Worm (Caenorhabditis elegans) whole organism, young adult: Measurements from ENCODE around the gene Y5F2A.4.
A peak's percentile ranks its signal among the peaks of the same experiment; 100 is the strongest.

Source experiments
- B0336.3 ChIP-seq: fragments of 200-800 bp; sonication (Bioruptor generic); IDR thresholded peaks from 2 replicates; pipeline ENCODE4 v1.3.6; 2022; ENCODE audit warnings: missing genetic modification characterization, missing compliant biosample characterization
- C17E4.6 ChIP-seq: fragments of 200-800 bp; sonication (Bioruptor generic); IDR thresholded peaks from 2 replicates; pipeline ENCODE4 v1.3.6; 2022; ENCODE audit warnings: missing genetic modification reagents, missing genetic modification characterization, missing compliant biosample characterization
- D2030.7 ChIP-seq: fragments of 200-800 bp; sonication (Bioruptor generic); IDR thresholded peaks from 2 replicates; pipeline ENCODE4 v1.3.6; 2022; ENCODE audit warnings: missing genetic modification reagents, missing genetic modification characterization, missing compliant biosample characterization
- F10E7.11 ChIP-seq: sonication (generic microtip); optimal IDR thresholded peaks from 2 replicates; lab custom pipeline; 2017; ENCODE audit warnings: mild to moderate bottlenecking, missing genetic modification characterization, moderate library complexity, missing compliant biosample characterization
- F22D6.2 ChIP-seq: sonication (generic microtip); optimal IDR thresholded peaks from 2 replicates; lab custom pipeline; 2016; ENCODE audit warnings: mild to moderate bottlenecking, missing genetic modification characterization, missing compliant biosample characterization
- F33H1.4 ChIP-seq: fragments of 200-800 bp; sonication (Bioruptor generic); IDR thresholded peaks from 2 replicates; pipeline ENCODE4 v1.3.6; 2022; ENCODE audit warnings: missing genetic modification reagents, missing genetic modification characterization, missing compliant biosample characterization
- F49E8.2 ChIP-seq: sonication (generic microtip); optimal IDR thresholded peaks from 3 replicates; lab custom pipeline; 2017; ENCODE audit warnings: missing genetic modification characterization, mild to moderate bottlenecking, missing compliant biosample characterization, antibody characterized with exemption, moderate library complexity; ENCODE audit not compliant: insufficient read depth
- ZK185.1 ChIP-seq: sonication (generic microtip); optimal IDR thresholded peaks from 2 replicates; lab custom pipeline; 2016; ENCODE audit warnings: mild to moderate bottlenecking, missing genetic modification characterization, missing compliant biosample characterization; ENCODE audit not compliant: poor library complexity, severe bottlenecking
- aptf-2 ChIP-seq: fragments of 200-800 bp; sonication (Bioruptor generic); conservative IDR thresholded peaks from 2 replicates; pipeline ENCODE4 v1.3.6; 2022; ENCODE audit warnings: missing genetic modification reagents, missing genetic modification characterization, missing compliant biosample characterization
- attf-3 ChIP-seq: fragments of 200-800 bp; sonication (Bioruptor generic); conservative IDR thresholded peaks from 2 replicates; pipeline ENCODE4 v1.3.6; 2022; ENCODE audit warnings: missing genetic modification reagents, missing genetic modification characterization, missing compliant biosample characterization
- bed-1 ChIP-seq: fragments of 200-800 bp; sonication (Bioruptor generic); IDR thresholded peaks from 2 replicates; pipeline ENCODE4 v1.3.6; 2022; ENCODE audit warnings: missing genetic modification reagents, missing genetic modification characterization, missing compliant biosample characterization
- ccch-3 ChIP-seq: fragments of 200-800 bp; sonication (Bioruptor generic); optimal IDR thresholded peaks from 2 replicates; lab custom pipeline; 2018; ENCODE audit warnings: mild to moderate bottlenecking, missing genetic modification characterization, missing compliant biosample characterization
- cebp-1 ChIP-seq, 2 experiments: fragments of 200-800 bp in 1 of 2; sonication (Bioruptor generic) in 1 of 2; sonication (generic microtip) in 1 of 2; IDR thresholded peaks in 1 of 2; optimal IDR thresholded peaks in 1 of 2; 2 replicates each; pipeline versions ENCODE4 v1.3.6 to Lab custom; 2017 to 2022; ENCODE audit warnings: missing compliant biosample characterization in 2 of 2, missing genetic modification characterization in 2 of 2, mild to moderate bottlenecking in 1 of 2, missing genetic modification reagents in 1 of 2, moderate library complexity in 1 of 2
- cebp-2 ChIP-seq: fragments of 200-800 bp; sonication (Bioruptor generic); IDR thresholded peaks from 2 replicates; pipeline ENCODE4 v1.3.6; 2022; ENCODE audit warnings: missing genetic modification characterization, missing compliant biosample characterization
- ceh-27 ChIP-seq: fragments of 200-800 bp; sonication (Bioruptor generic); optimal IDR thresholded peaks from 2 replicates; lab custom pipeline; 2018; ENCODE audit warnings: mild to moderate bottlenecking, missing genetic modification characterization, moderate library complexity, missing compliant biosample characterization
- ceh-40 ChIP-seq: fragments of 200-800 bp; sonication (Bioruptor generic); IDR thresholded peaks from 2 replicates; pipeline ENCODE4 v1.3.6; 2022; ENCODE audit warnings: missing genetic modification characterization, missing compliant biosample characterization
- chd-7 ChIP-seq: sonication (generic microtip); optimal IDR thresholded peaks from 2 replicates; lab custom pipeline; 2016; ENCODE audit warnings: mild to moderate bottlenecking, missing genetic modification characterization, moderate library complexity, missing compliant biosample characterization
- die-1 ChIP-seq: sonication (generic microtip); optimal IDR thresholded peaks from 2 replicates; lab custom pipeline; 2016; ENCODE audit warnings: missing genotype, mild to moderate bottlenecking, missing genetic modification characterization, missing compliant biosample characterization
- efl-1 ChIP-seq: fragments of 150-350 bp; optimal IDR thresholded peaks from 2 replicates; lab custom pipeline; 2014; ENCODE audit warnings: missing biosample characterization, missing genetic modification reagents, missing genetic modification characterization
- egl-18 ChIP-seq: fragments of 200-800 bp; sonication (Bioruptor generic); IDR thresholded peaks from 2 replicates; pipeline ENCODE4 v1.3.6; 2022; ENCODE audit warnings: missing genetic modification reagents, missing genetic modification characterization, missing compliant biosample characterization
- egl-44 ChIP-seq: fragments of 200-800 bp; sonication (Bioruptor generic); IDR thresholded peaks from 2 replicates; pipeline ENCODE4 v1.3.6; 2022; ENCODE audit warnings: missing genetic modification reagents, missing genetic modification characterization, missing compliant biosample characterization
- ets-4 ChIP-seq: fragments of 200-800 bp; sonication (Bioruptor generic); optimal IDR thresholded peaks from 2 replicates; lab custom pipeline; 2018; ENCODE audit warnings: mild to moderate bottlenecking, missing genetic modification characterization, missing compliant biosample characterization
- fkh-3 ChIP-seq: sonication (generic microtip); optimal IDR thresholded peaks from 2 replicates; lab custom pipeline; 2016; ENCODE audit warnings: mild to moderate bottlenecking, missing genetic modification characterization, missing compliant biosample characterization
- gei-17 ChIP-seq: fragments of 200-800 bp; sonication (Bioruptor generic); optimal IDR thresholded peaks from 2 replicates; lab custom pipeline; 2018; ENCODE audit warnings: mild to moderate bottlenecking, missing genetic modification characterization, missing compliant biosample characterization
- hlh-26 ChIP-seq: fragments of 200-800 bp; sonication (Bioruptor generic); conservative IDR thresholded peaks from 2 replicates; pipeline ENCODE4 v1.3.6; 2022; ENCODE audit warnings: missing genetic modification reagents, missing genetic modification characterization, missing compliant biosample characterization
- hmg-1.2 ChIP-seq: fragments of 200-800 bp; sonication (Bioruptor generic); IDR thresholded peaks from 2 replicates; pipeline ENCODE4 v1.3.6; 2022; ENCODE audit warnings: missing genetic modification reagents, missing genetic modification characterization, missing compliant biosample characterization
- hmg-20 ChIP-seq: fragments of 200-800 bp; sonication (Bioruptor generic); IDR thresholded peaks from 2 replicates; pipeline ENCODE4 v1.3.6; 2022; ENCODE audit warnings: missing genetic modification reagents, missing genetic modification characterization, missing compliant biosample characterization
- lin-40 ChIP-seq: sonication (generic microtip); optimal IDR thresholded peaks from 2 replicates; lab custom pipeline; 2016; ENCODE audit warnings: missing genetic modification characterization, mild to moderate bottlenecking, missing compliant biosample characterization, missing genotype, missing genetic modification reagents
- lin-54 ChIP-seq: fragments of 200-800 bp; sonication (Bioruptor generic); optimal IDR thresholded peaks from 2 replicates; lab custom pipeline; 2018; ENCODE audit warnings: mild to moderate bottlenecking, missing genetic modification characterization, missing compliant biosample characterization
- lir-1 ChIP-seq: fragments of 200-800 bp; sonication (Bioruptor generic); conservative IDR thresholded peaks from 2 replicates; pipeline ENCODE4 v1.3.6; 2022; ENCODE audit warnings: missing genetic modification reagents, missing genetic modification characterization, missing compliant biosample characterization
- madf-10 ChIP-seq: sonication (generic microtip); optimal IDR thresholded peaks from 2 replicates; lab custom pipeline; 2016; ENCODE audit warnings: mild to moderate bottlenecking, missing genetic modification characterization, missing compliant biosample characterization
- madf-3 ChIP-seq: fragments of 200-800 bp; sonication (Bioruptor generic); IDR thresholded peaks from 2 replicates; pipeline ENCODE4 v1.3.6; 2022; ENCODE audit warnings: missing genetic modification reagents, missing genetic modification characterization, missing compliant biosample characterization
- madf-8 ChIP-seq: fragments of 200-800 bp; sonication (Bioruptor generic); conservative IDR thresholded peaks from 2 replicates; pipeline ENCODE4 v1.3.6; 2022; ENCODE audit warnings: missing genetic modification reagents, missing genetic modification characterization, missing compliant biosample characterization
- mcd-1 ChIP-seq: fragments of 200-800 bp; sonication (Bioruptor generic); IDR thresholded peaks from 2 replicates; pipeline ENCODE4 v1.3.6; 2022; ENCODE audit warnings: missing genetic modification reagents, missing genetic modification characterization, missing compliant biosample characterization
- mes-4 ChIP-seq: sonication (generic microtip); optimal IDR thresholded peaks from 2 replicates; lab custom pipeline; 2016; ENCODE audit warnings: missing genotype, missing genetic modification characterization, missing compliant biosample characterization
- mxl-1 ChIP-seq: sonication (generic microtip); optimal IDR thresholded peaks from 2 replicates; lab custom pipeline; 2016; ENCODE audit warnings: missing genetic modification characterization, missing compliant biosample characterization
- nfya-1 ChIP-seq: sonication (generic microtip); optimal IDR thresholded peaks from 2 replicates; lab custom pipeline; 2017; ENCODE audit warnings: antibody characterized with exemption, missing compliant biosample characterization, missing genetic modification characterization, borderline replicate concordance; ENCODE audit not compliant: insufficient read depth
- nfya-2 ChIP-seq: fragments of 200-800 bp; sonication (Bioruptor generic); IDR thresholded peaks from 2 replicates; pipeline ENCODE4 v1.3.6; 2022; ENCODE audit warnings: missing genetic modification reagents, missing genetic modification characterization, missing compliant biosample characterization
- nhr-90 ChIP-seq: sonication (generic microtip); optimal IDR thresholded peaks from 2 replicates; lab custom pipeline; 2016; ENCODE audit warnings: missing genotype, mild to moderate bottlenecking, missing genetic modification characterization, missing compliant biosample characterization
- pbrm-1 ChIP-seq: fragments of 200-800 bp; sonication (Bioruptor generic); IDR thresholded peaks from 2 replicates; pipeline ENCODE4 v1.3.6; 2022; ENCODE audit warnings: missing genetic modification reagents, missing genetic modification characterization, missing compliant biosample characterization
- rcor-1 ChIP-seq: fragments of 200-800 bp; sonication (Bioruptor generic); IDR thresholded peaks from 2 replicates; pipeline ENCODE4 v1.3.6; 2022; ENCODE audit warnings: missing genetic modification reagents, missing genetic modification characterization, missing compliant biosample characterization
- tbx-9 ChIP-seq: sonication (generic microtip); optimal IDR thresholded peaks from 2 replicates; lab custom pipeline; 2016; ENCODE audit warnings: borderline replicate concordance, missing genetic modification characterization, inconsistent platforms, missing compliant biosample characterization
- tlf-1 ChIP-seq: fragments of 200-800 bp; sonication (Bioruptor generic); optimal IDR thresholded peaks from 2 replicates; lab custom pipeline; 2018; ENCODE audit warnings: mild to moderate bottlenecking, missing genetic modification characterization, missing compliant biosample characterization
- ztf-18 ChIP-seq: sonication (generic microtip); optimal IDR thresholded peaks from 2 replicates; lab custom pipeline; 2016; ENCODE audit warnings: missing genotype, mild to moderate bottlenecking, missing genetic modification characterization, missing compliant biosample characterization
- ztf-25 ChIP-seq: fragments of 200-800 bp; sonication (Bioruptor generic); IDR thresholded peaks from 2 replicates; pipeline ENCODE4 v1.3.6; 2022; ENCODE audit warnings: missing genetic modification reagents, missing genetic modification characterization, missing compliant biosample characterization
- ztf-3 ChIP-seq: fragments of 200-800 bp; sonication (Bioruptor generic); optimal IDR thresholded peaks from 2 replicates; lab custom pipeline; 2018; ENCODE audit warnings: mild to moderate bottlenecking, missing genetic modification characterization, missing compliant biosample characterization
- ztf-6 ChIP-seq: fragments of 200-800 bp; sonication (Bioruptor generic); IDR thresholded peaks from 2 replicates; pipeline ENCODE4 v1.3.6; 2022; ENCODE audit warnings: missing genetic modification reagents, missing genetic modification characterization, missing compliant biosample characterization

The Y5F2A.4 gene

ce11 chrIV:11027560-11027959, 50.8 kb downstream of the Y5F2A.4 start (continued):
- TF ChIP-seq cebp-1 (GFP tag; IDR thresholded peaks at IDR 0.05; lab: Robert Waterston, UW) = no peak
- peak; percentile 47 for TF ChIP-seq cebp-1 (tag; optimal IDR thresholded peaks at IDR 0.05; lab: Kevin White, UChicago)
- no peak for TF ChIP-seq nhr-90 (tag; lab: Kevin White, UChicago)
- no peak for TF ChIP-seq madf-8 (GFP tag; lab: Robert Waterston, UW)
- no peak for TF ChIP-seq nfya-1 (tag; lab: Kevin White, UChicago)
- TF ChIP-seq egl-18 = no peak
- TF ChIP-seq nfya-2 (GFP tag; lab: Robert Waterston, UW) = no peak
- no peak for TF ChIP-seq F33H1.4 (GFP tag; lab: Robert Waterston, UW)
- TF ChIP-seq attf-3 = no peak
- TF ChIP-seq ztf-3 (GFP tag; lab: Kevin White, UChicago) = no peak
- 0 out of 2 replicates have a peak, but pooled peaks have one; percentile 30 for TF ChIP-seq B0336.3 (GFP tag; lab: Robert Waterston, UW)
- no peak for TF ChIP-seq ceh-40 (GFP tag; lab: Robert Waterston, UW)
- peak; percentile 31 for TF ChIP-seq lin-54 (GFP tag; lab: Kevin White, UChicago)
- no peak for TF ChIP-seq cebp-2
- TF ChIP-seq tbx-9 (tag; lab: Kevin White, UChicago) = no peak
- TF ChIP-seq F22D6.2 (tag; lab: Kevin White, UChicago) = no peak
- no peak for TF ChIP-seq rcor-1 (GFP tag; lab: Robert Waterston, UW)
- TF ChIP-seq ztf-25 (GFP tag; lab: Robert Waterston, UW) = no peak
- TF ChIP-seq hmg-20 (GFP tag; lab: Robert Waterston, UW) = no peak
- peak; percentile 65 for TF ChIP-seq lin-40 (tag; lab: Kevin White, UChicago)
- TF ChIP-seq madf-10 (tag; lab: Kevin White, UChicago) = peak; percentile 67
- TF ChIP-seq D2030.7 (GFP tag; lab: Robert Waterston, UW) = no peak
- no peak for TF ChIP-seq madf-3 (GFP tag; lab: Robert Waterston, UW)
- no peak for TF ChIP-seq egl-44 (GFP tag; lab: Robert Waterston, UW)
- no peak for TF ChIP-seq ets-4 (GFP tag; lab: Kevin White, UChicago)
- no peak for TF ChIP-seq efl-1 (GFP tag; lab: Kevin White, UChicago)
- peak; percentile 29 for TF ChIP-seq ztf-18 (tag; lab: Kevin White, UChicago)
- TF ChIP-seq fkh-3 (tag; lab: Kevin White, UChicago) = no peak
- no peak for TF ChIP-seq C17E4.6
- peak; percentile 31 for TF ChIP-seq ZK185.1 (tag; lab: Kevin White, UChicago)
- TF ChIP-seq, all 124 proteins: peak for 31

DNA sequence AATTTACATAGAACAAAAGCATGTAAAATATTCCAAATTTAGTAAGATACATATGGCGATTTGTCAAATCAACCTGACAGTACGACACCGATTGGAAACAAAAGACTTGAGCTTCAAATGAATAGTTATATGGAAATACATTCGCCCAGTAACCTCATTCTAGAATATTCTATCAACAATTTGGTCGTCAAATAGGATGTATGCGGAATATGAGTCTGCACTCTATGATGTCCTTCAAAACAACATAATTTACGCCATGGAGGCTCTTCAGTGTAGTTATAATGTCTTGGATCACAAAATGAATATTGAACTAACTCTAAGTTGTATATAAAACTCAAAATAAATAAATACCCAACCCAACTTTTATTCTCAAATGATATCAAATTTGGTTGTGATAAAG, 51.7 kb downstream of the Y5F2A.4 start:
- no peak for TF ChIP-seq chd-7
- no peak for TF ChIP-seq cebp-2
- TF ChIP-seq egl-44 (GFP tag; lab: Robert Waterston, UW) = no peak
- no peak for TF ChIP-seq hlh-26
- no peak for TF ChIP-seq bed-1 (GFP tag; lab: Robert Waterston, UW)
- no peak for TF ChIP-seq nhr-90 (tag; lab: Kevin White, UChicago)
- no peak for TF ChIP-seq ztf-6
- TF ChIP-seq ceh-40 (GFP tag; lab: Robert Waterston, UW) = no peak
- no peak for TF ChIP-seq mxl-1 (tag; lab: Kevin White, UChicago)
- TF ChIP-seq F49E8.2 = no peak
- no peak for TF ChIP-seq die-1
- TF ChIP-seq tlf-1 (GFP tag; lab: Kevin White, UChicago) = no peak
- no peak for TF ChIP-seq rcor-1 (GFP tag; lab: Robert Waterston, UW)
- TF ChIP-seq ets-4 (GFP tag; lab: Kevin White, UChicago) = peak; percentile 29
- no peak for TF ChIP-seq hmg-20 (GFP tag; lab: Robert Waterston, UW)
- no peak for TF ChIP-seq ztf-18 (tag; lab: Kevin White, UChicago)
- TF ChIP-seq hmg-1.2 (GFP tag; lab: Robert Waterston, UW) = 0 out of 2 replicates have a peak, but pooled peaks have one; percentile 5
- TF ChIP-seq gei-17 (GFP tag; lab: Kevin White, UChicago) = no peak
- TF ChIP-seq aptf-2 (GFP tag; lab: Robert Waterston, UW) = no peak
- no peak for TF ChIP-seq ccch-3 (GFP tag; lab: Kevin White, UChicago)
- peak; percentile 17 for TF ChIP-seq ceh-27 (GFP tag; lab: Kevin White, UChicago)
- no peak for TF ChIP-seq mes-4 (tag; lab: Kevin White, UChicago)
- no peak for TF ChIP-seq mcd-1 (GFP tag; lab: Robert Waterston, UW)
- no peak for TF ChIP-seq F10E7.11 (tag; lab: Kevin White, UChicago)
- no peak for TF ChIP-seq lir-1
- TF ChIP-seq pbrm-1 (GFP tag; lab: Robert Waterston, UW) = no peak
